Worm (Caenorhabditis elegans) whole organism, early embryonic: ENCODE data around the gene nhr-21.

Experiments used
- aly-1 ChIP-seq: sonication (generic microtip); optimal IDR thresholded peaks from 2 replicates; lab custom pipeline; 2016; ENCODE audit warnings: missing genetic modification characterization, missing compliant biosample characterization
- ets-7 ChIP-seq: sonication (generic microtip); optimal IDR thresholded peaks from 2 replicates; lab custom pipeline; 2016; ENCODE audit warnings: missing genotype, missing genetic modification characterization, missing compliant biosample characterization
- flt-1 ChIP-seq: fragments of 200-800 bp; sonication (Bioruptor generic); IDR thresholded peaks from 2 replicates; pipeline ENCODE4 v1.3.6; 2022; ENCODE audit warnings: missing genetic modification characterization, missing compliant biosample characterization
- hmbx-1 ChIP-seq: sonication (generic microtip); optimal IDR thresholded peaks from 2 replicates; lab custom pipeline; 2016; ENCODE audit warnings: mild to moderate bottlenecking, missing genetic modification characterization, missing compliant biosample characterization
- pes-1 ChIP-seq: fragments of 200-800 bp; sonication (Bioruptor generic); IDR thresholded peaks from 2 replicates; pipeline ENCODE4 v1.3.6; 2022; ENCODE audit warnings: missing genetic modification reagents, missing genetic modification characterization, missing compliant biosample characterization
- tra-4 ChIP-seq: sonication (generic microtip); optimal IDR thresholded peaks from 2 replicates; lab custom pipeline; 2017; ENCODE audit warnings: missing genetic modification characterization, missing compliant biosample characterization

ce11 chrII:7381142-7381611, 42.1 kb downstream of the nhr-21 start, which contains the start of gene C07D10.5:
- no peak for TF ChIP-seq aly-1 (tag; lab: Kevin White, UChicago)
- TF ChIP-seq pes-1 (GFP tag; lab: Robert Waterston, UW), result no peak
- TF ChIP-seq ets-7 (tag; lab: Kevin White, UChicago), result no peak
- no peak for TF ChIP-seq tra-4
- TF ChIP-seq hmbx-1 (tag; lab: Kevin White, UChicago), result no peak
- TF ChIP-seq flt-1 (GFP tag; lab: Robert Waterston, UW), result no peak
